Worm (Caenorhabditis elegans) whole organism, midembryonic: Measurements from ENCODE around the gene nhr-92.
"Not testable (repeated sequence)": the region's sequence is repeated elsewhere in the genome, so short reads cannot be mapped to it uniquely, and the experiment has no call there.

Source experiments
- T22C8.4 ChIP-seq: fragments of 200-800 bp; sonication (Bioruptor generic); IDR thresholded peaks from 2 replicates; pipeline ENCODE4 v1.3.6; 2022; ENCODE audit warnings: missing genetic modification characterization, missing compliant biosample characterization
- cog-1 ChIP-seq: sonication (generic microtip); optimal IDR thresholded peaks from 2 replicates; lab custom pipeline; 2016; ENCODE audit warnings: missing genetic modification characterization, missing compliant biosample characterization
- flt-1 ChIP-seq: fragments of 200-800 bp; sonication (Bioruptor generic); IDR thresholded peaks from 2 replicates; pipeline ENCODE4 v1.3.6; 2022; ENCODE audit warnings: missing genetic modification characterization, missing compliant biosample characterization
- klf-2 ChIP-seq: fragments of 200-800 bp; sonication (Bioruptor generic); conservative IDR thresholded peaks from 2 replicates; pipeline ENCODE4 v1.3.6; 2022; ENCODE audit warnings: missing genetic modification reagents, missing genetic modification characterization, missing compliant biosample characterization
- med-1 ChIP-seq: sonication (generic microtip); optimal IDR thresholded peaks from 2 replicates; lab custom pipeline; 2017; ENCODE audit warnings: missing genetic modification characterization, mild to moderate bottlenecking, missing compliant biosample characterization, antibody characterized with exemption, missing genetic modification reagents; ENCODE audit not compliant: insufficient read depth
- ref-1 ChIP-seq: fragments of 200-800 bp; sonication (Bioruptor generic); conservative IDR thresholded peaks from 2 replicates; pipeline ENCODE4 v1.3.6; 2022; ENCODE audit warnings: missing genetic modification reagents, missing genetic modification characterization, missing compliant biosample characterization
- tab-1 ChIP-seq: fragments of 200-800 bp; sonication (Bioruptor generic); IDR thresholded peaks from 2 replicates; pipeline ENCODE4 v1.3.6; 2022; ENCODE audit warnings: missing genetic modification characterization, missing compliant biosample characterization
- ztf-23 ChIP-seq: fragments of 200-800 bp; sonication (Bioruptor generic); IDR thresholded peaks from 2 replicates; pipeline ENCODE4 v1.3.6; 2022; ENCODE audit warnings: missing genetic modification reagents, missing genetic modification characterization, missing compliant biosample characterization
- ztf-29 ChIP-seq: fragments of 200-800 bp; sonication (Bioruptor generic); IDR thresholded peaks from 2 replicates; pipeline ENCODE4 v1.3.6; 2022; ENCODE audit warnings: missing genetic modification reagents, missing genetic modification characterization, missing compliant biosample characterization

Gene nhr-92

ce11 chrIV:1619519-1620311 is at the start of gene nhr-92:
Gene nhr-92, plus strand, starts transcription at chrIV:1620094.
- TF ChIP-seq T22C8.4 (GFP tag; lab: Robert Waterston, UW) (peak; percentile 81), flt-1 (GFP tag; lab: Robert Waterston, UW) (no peak)

ce11 chrIV:1576731-1577130 is 43.2 kb upstream of the nhr-92 start, which contains the start of gene Y41D4B.14:
Gene Y41D4B.14, plus strand, starts transcription at chrIV:1577031.
- TF ChIP-seq flt-1 (GFP tag; lab: Robert Waterston, UW) (no peak), ztf-29 (GFP tag; lab: Robert Waterston, UW) (no peak), ztf-23 (no peak), klf-2 (no peak), ref-1 (GFP tag; lab: Robert Waterston, UW) (no peak), cog-1 (tag; lab: Kevin White, UChicago) (no peak), tab-1 (GFP tag; lab: Robert Waterston, UW) (no peak), med-1 (GFP tag; lab: Kevin White, UChicago) (no peak), T22C8.4 (GFP tag; lab: Robert Waterston, UW) (no peak)

- TF ChIP-seq ztf-29 (GFP tag; lab: Robert Waterston, UW): no peak
- peak; percentile 90 for TF ChIP-seq flt-1 (GFP tag; lab: Robert Waterston, UW)
- TF ChIP-seq klf-2: peak; percentile 85
- peak; percentile 67 for TF ChIP-seq ref-1 (GFP tag; lab: Robert Waterston, UW)
- TF ChIP-seq tab-1 (GFP tag; lab: Robert Waterston, UW): peak; percentile 81
- TF ChIP-seq cog-1 (tag; lab: Kevin White, UChicago): peak; percentile 73
- peak; percentile 65; the same call in 1 of the 2 replicates for TF ChIP-seq T22C8.4 (GFP tag; lab: Robert Waterston, UW)
- TF ChIP-seq ztf-23: peak; percentile 93
- peak; percentile 79 for TF ChIP-seq med-1 (GFP tag; lab: Kevin White, UChicago)
Measured at ce11 chrIV:1595802-1596201, 24.1 kb upstream of the nhr-92 start, which contains the start of gene npp-8. Gene npp-8, minus strand, starts transcription at chrIV:1595824.

- TF ChIP-seq ztf-23 (no peak), flt-1 (GFP tag; lab: Robert Waterston, UW) (no peak), T22C8.4 (GFP tag; lab: Robert Waterston, UW) (no peak), tab-1 (GFP tag; lab: Robert Waterston, UW) (no peak), med-1 (GFP tag; lab: Kevin White, UChicago) (no peak), ref-1 (GFP tag; lab: Robert Waterston, UW) (no peak), cog-1 (tag; lab: Kevin White, UChicago) (no peak), ztf-29 (GFP tag; lab: Robert Waterston, UW) (no peak)
Measured at ce11 chrIV:1597018-1597417, 22.9 kb upstream of the nhr-92 start, which contains the start of gene ced-2. Gene ced-2, plus strand, starts transcription at chrIV:1597318.

ce11 chrIV:1600784-1601183 is 19.1 kb upstream of the nhr-92 start:
- TF ChIP-seq ztf-29 (GFP tag; lab: Robert Waterston, UW): no peak
- TF ChIP-seq med-1 (GFP tag; lab: Kevin White, UChicago): no peak
- TF ChIP-seq flt-1 (GFP tag; lab: Robert Waterston, UW): no peak
- no peak for TF ChIP-seq T22C8.4 (GFP tag; lab: Robert Waterston, UW)
- TF ChIP-seq tab-1 (GFP tag; lab: Robert Waterston, UW): no peak
- no peak for TF ChIP-seq cog-1 (tag; lab: Kevin White, UChicago)
- TF ChIP-seq ztf-23: no peak
- no peak for TF ChIP-seq ref-1 (GFP tag; lab: Robert Waterston, UW)
- no peak for TF ChIP-seq klf-2

ce11 chrIV:1601357-1601756 is 18.5 kb upstream of the nhr-92 start, which contains the start of gene set-23:
Gene set-23, plus strand, starts transcription at chrIV:1601657.
- TF ChIP-seq med-1 (GFP tag; lab: Kevin White, UChicago) (no peak), ztf-23 (no peak), ztf-29 (GFP tag; lab: Robert Waterston, UW) (no peak), cog-1 (tag; lab: Kevin White, UChicago) (no peak), flt-1 (GFP tag; lab: Robert Waterston, UW) (no peak), ref-1 (GFP tag; lab: Robert Waterston, UW) (no peak)

ce11 chrIV:1602936-1603457 is 16.9 kb upstream of the nhr-92 start:
- peak; percentile 81 for TF ChIP-seq T22C8.4 (GFP tag; lab: Robert Waterston, UW)
- TF ChIP-seq ztf-29 (GFP tag; lab: Robert Waterston, UW): no peak

ce11 chrIV:1605276-1605762 is 14.6 kb upstream of the nhr-92 start, which contains the start of gene Y41D4B.11:
Gene Y41D4B.11, plus strand, starts transcription at chrIV:1605712.
- TF ChIP-seq tab-1 (GFP tag; lab: Robert Waterston, UW) (no peak), med-1 (GFP tag; lab: Kevin White, UChicago) (no peak), T22C8.4 (GFP tag; lab: Robert Waterston, UW) (no peak), ztf-29 (GFP tag; lab: Robert Waterston, UW) (no peak), flt-1 (GFP tag; lab: Robert Waterston, UW) (no peak), klf-2 (no peak), ref-1 (GFP tag; lab: Robert Waterston, UW) (no peak), ztf-23 (no peak), cog-1 (tag; lab: Kevin White, UChicago) (no peak)

- TF ChIP-seq ref-1, T22C8.4, tab-1 (GFP tag; lab: Robert Waterston, UW): not testable (repeated sequence)
Measured at ce11 chrIV:1609973-1610372, 9.9 kb upstream of the nhr-92 start, which contains the start of gene dsl-3. Gene dsl-3, plus strand, starts transcription at chrIV:1610273.
